Fruit fly (Drosophila melanogaster) whole organism, embryonic: ENCODE data around the gene ND-39.

Experiments
- Atf-2 ChIP-seq: fragments of 200-800 bp; sonication (Bioruptor generic); optimal IDR thresholded peaks from 2 replicates; lab custom pipeline; 2016; ENCODE audit warnings: missing biosample characterization, missing genetic modification characterization
- Atf3 ChIP-seq: fragments of 200-800 bp; sonication (Bioruptor generic); optimal IDR thresholded peaks from 3 replicates; lab custom pipeline; 2016; ENCODE audit warnings: missing biosample characterization, missing genetic modification characterization
- CG10147 ChIP-seq: fragments of 200-800 bp; sonication (Bioruptor generic); optimal IDR thresholded peaks from 2 replicates; lab custom pipeline; 2019; ENCODE audit warnings: missing biosample characterization, mild to moderate bottlenecking, missing genetic modification characterization, moderate library complexity
- CG10321 ChIP-seq: fragments of 200-800 bp; sonication (Bioruptor generic); IDR thresholded peaks from 2 replicates; pipeline ENCODE4 v1.3.6; 2022; ENCODE audit warnings: missing biosample characterization, missing genetic modification characterization
- CG10462 ChIP-seq: fragments of 200-800 bp; sonication (Bioruptor generic); optimal IDR thresholded peaks from 2 replicates; lab custom pipeline; 2016; ENCODE audit warnings: missing biosample characterization, missing genetic modification characterization
- CG11093 ChIP-seq: fragments of 200-800 bp; sonication (Bioruptor generic); IDR thresholded peaks from 3 replicates; pipeline ENCODE4 v1.3.6; 2022; ENCODE audit warnings: missing biosample characterization, missing genetic modification characterization
- CG11247 ChIP-seq: fragments of 200-800 bp; sonication (Bioruptor generic); IDR thresholded peaks from 2 replicates; pipeline ENCODE4 v1.3.6; 2022; ENCODE audit warnings: missing biosample characterization, missing genetic modification characterization
- CG11398 ChIP-seq: fragments of 200-800 bp; sonication (Bioruptor generic); optimal IDR thresholded peaks from 2 replicates; lab custom pipeline; 2016; ENCODE audit warnings: missing biosample characterization, missing genetic modification characterization
- CG12391 ChIP-seq: fragments of 200-800 bp; sonication (Bioruptor generic); optimal IDR thresholded peaks from 3 replicates; lab custom pipeline; 2018; ENCODE audit warnings: missing biosample characterization, mild to moderate bottlenecking, missing genetic modification characterization, moderate library complexity
- CG12744 ChIP-seq: fragments of 200-800 bp; sonication (Bioruptor generic); optimal IDR thresholded peaks from 2 replicates; lab custom pipeline; 2016; ENCODE audit warnings: missing biosample characterization, missing genetic modification characterization
- CG13123 ChIP-seq: fragments of 200-800 bp; sonication (Bioruptor generic); optimal IDR thresholded peaks from 2 replicates; lab custom pipeline; 2016; ENCODE audit warnings: missing biosample characterization, missing genetic modification characterization
- CG17802 ChIP-seq: fragments of 200-800 bp; sonication (Bioruptor generic); optimal IDR thresholded peaks from 2 replicates; lab custom pipeline; 2018; ENCODE audit warnings: missing biosample characterization, mild to moderate bottlenecking, missing genetic modification characterization, moderate library complexity
- CG17912 ChIP-seq: fragments of 200-800 bp; sonication (Bioruptor generic); optimal IDR thresholded peaks from 2 replicates; lab custom pipeline; 2018; ENCODE audit warnings: missing biosample characterization, mild to moderate bottlenecking, missing genetic modification characterization
- CG2875 ChIP-seq: fragments of 200-800 bp; sonication (Bioruptor generic); optimal IDR thresholded peaks from 2 replicates; lab custom pipeline; 2017; ENCODE audit warnings: missing biosample characterization, mild to moderate bottlenecking, missing genetic modification characterization, missing genetic modification reagents
- CG3163 ChIP-seq: fragments of 200-800 bp; sonication (Bioruptor generic); optimal IDR thresholded peaks from 3 replicates; lab custom pipeline; 2016; ENCODE audit warnings: missing biosample characterization, missing genetic modification characterization
- CG33557 ChIP-seq: fragments of 200-800 bp; sonication (Bioruptor generic); optimal IDR thresholded peaks from 2 replicates; lab custom pipeline; 2019; ENCODE audit warnings: missing biosample characterization, mild to moderate bottlenecking, missing genetic modification characterization, moderate library complexity
- CG42726 ChIP-seq: fragments of 200-800 bp; sonication (Bioruptor generic); IDR thresholded peaks from 2 replicates; pipeline ENCODE4 v1.3.6; 2022; ENCODE audit warnings: missing biosample characterization, missing genetic modification characterization; ENCODE audit not compliant: partially characterized antibody
- CG4328 ChIP-seq: fragments of 200-800 bp; sonication (Bioruptor generic); optimal IDR thresholded peaks from 3 replicates; lab custom pipeline; 2017; ENCODE audit warnings: missing biosample characterization, missing genetic modification reagents, missing genetic modification characterization
- CG7745 ChIP-seq: fragments of 200-800 bp; sonication (Bioruptor generic); optimal IDR thresholded peaks from 2 replicates; lab custom pipeline; 2018; ENCODE audit warnings: missing biosample characterization, mild to moderate bottlenecking, missing genetic modification characterization, moderate library complexity
- CG7928 ChIP-seq: fragments of 200-800 bp; sonication (Bioruptor generic); optimal IDR thresholded peaks from 2 replicates; lab custom pipeline; 2017; ENCODE audit warnings: missing biosample characterization, mild to moderate bottlenecking, missing genetic modification characterization
- CG9437 ChIP-seq: fragments of 200-800 bp; sonication (Bioruptor generic); optimal IDR thresholded peaks from 2 replicates; lab custom pipeline; 2018; ENCODE audit warnings: missing biosample characterization, mild to moderate bottlenecking, missing genetic modification characterization
- CG9609 ChIP-seq: fragments of 200-800 bp; sonication (Bioruptor generic); optimal IDR thresholded peaks from 3 replicates; lab custom pipeline; 2016; ENCODE audit warnings: missing biosample characterization, missing genetic modification characterization
- CG9817 ChIP-seq: fragments of 200-800 bp; sonication (Bioruptor generic); optimal IDR thresholded peaks from 2 replicates; lab custom pipeline; 2018; ENCODE audit warnings: missing biosample characterization, mild to moderate bottlenecking, missing genetic modification characterization, moderate library complexity
- CG9932 ChIP-seq: fragments of 200-800 bp; sonication (Bioruptor generic); IDR thresholded peaks from 2 replicates; pipeline ENCODE4 v1.3.6; 2022; ENCODE audit warnings: missing biosample characterization, missing genetic modification characterization
- Dbx ChIP-seq: fragments of 200-800 bp; sonication (Bioruptor generic); IDR thresholded peaks from 3 replicates; pipeline ENCODE4 v1.3.6; 2022; ENCODE audit warnings: missing biosample characterization, missing genetic modification characterization
- Dfd ChIP-seq, 2 experiments: fragments of >200 bp; optimal IDR thresholded peaks; 2 replicates each; lab custom pipeline; 2017; ENCODE audit warnings: missing biosample characterization in 2 of 2, missing genetic modification characterization in 2 of 2
- Dip2 ChIP-seq: fragments of 200-800 bp; sonication (Bioruptor generic); IDR thresholded peaks from 2 replicates; pipeline ENCODE4 v1.3.6; 2022; ENCODE audit warnings: missing biosample characterization, missing genetic modification characterization
- Dip3 ChIP-seq: fragments of 200-800 bp; sonication (Bioruptor generic); optimal IDR thresholded peaks from 3 replicates; lab custom pipeline; 2016; ENCODE audit warnings: missing biosample characterization, missing genetic modification characterization
- HLHmδ ChIP-seq: fragments of 200-800 bp; sonication (Bioruptor generic); optimal IDR thresholded peaks from 2 replicates; lab custom pipeline; 2018; ENCODE audit warnings: missing biosample characterization, mild to moderate bottlenecking, missing genetic modification characterization, moderate library complexity
- Hmr ChIP-seq: fragments of 200-800 bp; sonication (Bioruptor generic); optimal IDR thresholded peaks from 3 replicates; lab custom pipeline; 2017; ENCODE audit warnings: mild to moderate bottlenecking, missing biosample characterization, missing genetic modification reagents, missing genetic modification characterization
- Optix ChIP-seq: fragments of 200-800 bp; sonication (Bioruptor generic); IDR thresholded peaks from 3 replicates; pipeline ENCODE4 v1.3.6; 2022; ENCODE audit warnings: missing biosample characterization, missing genetic modification characterization
- Side ChIP-seq: fragments of 200-800 bp; sonication (Bioruptor generic); optimal IDR thresholded peaks from 2 replicates; lab custom pipeline; 2016; ENCODE audit warnings: missing biosample characterization, missing genetic modification characterization
- TFAM ChIP-seq: fragments of 200-800 bp; sonication (Bioruptor generic); optimal IDR thresholded peaks from 2 replicates; lab custom pipeline; 2017; ENCODE audit warnings: missing biosample characterization, missing genetic modification characterization, inconsistent platforms
- Trl ChIP-seq, 3 experiments: fragments of >200 bp in 2 of 3; fragments of 200-800 bp in 1 of 3; sonication (Bioruptor generic) in 1 of 3; optimal IDR thresholded peaks; 2 replicates in 1 of 3; 3 replicates in 2 of 3; lab custom pipeline; 2016 to 2017; ENCODE audit warnings: missing biosample characterization in 1 of 3, missing genetic modification characterization in 1 of 3
- al ChIP-seq: fragments of 200-800 bp; sonication (Bioruptor generic); IDR thresholded peaks from 2 replicates; pipeline ENCODE4 v1.3.6; 2022; ENCODE audit warnings: missing biosample characterization, missing genetic modification characterization
- ara ChIP-seq: fragments of 200-800 bp; sonication (Bioruptor generic); IDR thresholded peaks from 2 replicates; pipeline ENCODE4 v1.3.6; 2022; ENCODE audit warnings: missing biosample characterization, missing genetic modification characterization
- disco-r ChIP-seq: fragments of 200-800 bp; sonication (Bioruptor generic); optimal IDR thresholded peaks from 2 replicates; lab custom pipeline; 2016; ENCODE audit warnings: missing biosample characterization, missing genetic modification characterization
- dmrt11E ChIP-seq: fragments of 200-800 bp; sonication (Bioruptor generic); optimal IDR thresholded peaks from 3 replicates; lab custom pipeline; 2018; ENCODE audit warnings: missing biosample characterization, mild to moderate bottlenecking, missing genetic modification characterization, moderate library complexity
- exex ChIP-seq: fragments of 200-800 bp; sonication (Bioruptor generic); optimal IDR thresholded peaks from 4 replicates; lab custom pipeline; 2018; ENCODE audit warnings: missing biosample characterization, mild to moderate bottlenecking, missing genetic modification characterization, moderate library complexity
- fu2 ChIP-seq: fragments of 200-800 bp; sonication (Bioruptor generic); optimal IDR thresholded peaks from 2 replicates; lab custom pipeline; 2016; ENCODE audit warnings: missing biosample characterization, missing genetic modification characterization
- grau ChIP-seq: fragments of 200-800 bp; optimal IDR thresholded peaks from 3 replicates; lab custom pipeline; 2019; ENCODE audit warnings: missing biosample characterization, mild to moderate bottlenecking, missing genetic modification characterization, moderate library complexity
- lab ChIP-seq: fragments of 200-800 bp; sonication (Bioruptor generic); optimal IDR thresholded peaks from 3 replicates; lab custom pipeline; 2017; ENCODE audit warnings: missing biosample characterization, missing genetic modification characterization, mild to moderate bottlenecking, moderate library complexity, missing genetic modification reagents
- lola ChIP-seq, 3 experiments: fragments of >200 bp in 2 of 3; fragments of 200-800 bp in 1 of 3; sonication (Bioruptor generic) in 1 of 3; optimal IDR thresholded peaks; 2 replicates each; lab custom pipeline; 2017 to 2019; ENCODE audit warnings: missing biosample characterization in 3 of 3, missing genetic modification characterization in 3 of 3, mild to moderate bottlenecking in 1 of 3, moderate library complexity in 1 of 3
- phol ChIP-seq: fragments of 200-800 bp; sonication (Bioruptor generic); optimal IDR thresholded peaks from 3 replicates; lab custom pipeline; 2018; ENCODE audit warnings: missing biosample characterization, mild to moderate bottlenecking, missing genetic modification characterization, moderate library complexity
- sens ChIP-seq: fragments of 200-800 bp; sonication (Bioruptor generic); peaks from one replicate; lab custom pipeline; 2016; ENCODE audit warnings: missing biosample characterization, missing genetic modification characterization
- shn ChIP-seq: fragments of 200-800 bp; sonication (Bioruptor generic); optimal IDR thresholded peaks from 3 replicates; lab custom pipeline; 2016; ENCODE audit warnings: missing biosample characterization, missing genetic modification characterization
- trem ChIP-seq: fragments of 200-800 bp; optimal IDR thresholded peaks from 3 replicates; lab custom pipeline; 2019; ENCODE audit warnings: missing biosample characterization, mild to moderate bottlenecking, missing genetic modification characterization, moderate library complexity
- yki ChIP-seq: fragments of >200 bp; optimal IDR thresholded peaks from 3 replicates; lab custom pipeline; 2018
- z ChIP-seq: fragments of 200-800 bp; sonication (Bioruptor generic); IDR thresholded peaks from 3 replicates; pipeline ENCODE4 v1.3.6; 2022; ENCODE audit warnings: missing biosample characterization, missing genetic modification characterization

ND-39 gene

DNA sequence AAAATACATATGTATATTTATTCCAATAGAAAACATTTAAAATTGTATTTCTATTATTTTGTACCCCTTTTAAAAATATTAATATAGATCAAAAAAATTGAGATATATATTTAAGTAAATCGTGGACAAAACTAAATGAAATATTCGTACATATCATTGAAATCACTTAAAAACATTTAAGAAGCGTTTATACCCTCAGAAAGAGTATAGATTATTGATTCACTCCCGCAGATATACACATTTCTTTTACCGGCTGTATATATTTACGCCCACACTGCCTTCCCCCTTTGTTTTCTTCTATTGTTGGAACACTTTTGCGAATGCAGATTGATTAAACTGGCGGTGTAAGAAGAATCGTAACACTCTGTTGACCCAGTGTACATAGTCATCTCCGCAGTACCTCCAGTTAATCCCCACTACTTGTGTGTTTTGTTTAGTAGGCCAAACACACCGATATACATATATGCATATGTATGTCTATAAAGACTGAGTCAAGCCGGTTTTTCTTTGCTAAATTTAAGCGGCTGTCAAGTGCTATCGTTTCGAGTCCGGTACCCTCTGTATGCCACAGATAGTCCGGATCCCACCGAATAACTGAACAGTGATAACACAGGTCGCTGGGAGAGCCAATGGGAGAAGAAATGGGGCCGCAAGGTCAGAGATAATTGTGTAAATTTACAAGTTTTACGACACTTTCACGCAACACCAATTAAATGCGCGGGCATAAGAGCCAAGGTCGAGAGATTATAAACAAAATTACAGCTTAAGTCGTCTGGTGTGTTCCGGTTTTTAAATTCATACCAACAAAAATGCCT is 20.2 kb upstream of the ND-39 start (continued):
- TF ChIP-seq Dfd (GFP tag; optimal IDR thresholded peaks at IDR 0.05; lab: Kevin White, UChicago) (no peak), CG10462 (GFP tag; lab: Kevin White, UChicago) (peak; percentile 41), Dip2 (GFP tag; lab: Robert Waterston, UW) (no peak), Trl (optimal IDR thresholded peaks at IDR 0.05; lab: Kevin White, UChicago) (no peak), Trl (GFP tag; optimal IDR thresholded peaks at IDR 0.05; lab: Kevin White, UChicago) (peak; percentile 83), CG10321 (GFP tag; lab: Robert Waterston, UW) (0 out of 2 replicates have a peak, but pooled peaks have one; percentile 14), CG17912 (GFP tag; lab: Kevin White, UChicago) (peak; percentile 64), CG9932 (GFP tag; lab: Robert Waterston, UW) (no peak), CG10147 (no peak), HLHmδ (GFP tag; lab: Kevin White, UChicago) (peak; percentile 1), CG7928 (GFP tag; lab: Kevin White, UChicago) (no peak), ara (GFP tag; lab: Robert Waterston, UW) (peak; percentile 31; the same call in 1 of the 2 replicates), CG11093 (no peak), CG9609 (peak; percentile 46), lola (GFP tag; optimal IDR thresholded peaks at IDR 0.05; lab: Kevin White, UChicago) (peak in 1 of 3 experiments; percentile 49), Atf3 (GFP tag; lab: Kevin White, UChicago) (no peak), Atf-2 (GFP tag; lab: Kevin White, UChicago) (peak; percentile 39), CG12391 (tag; lab: Kevin White, UChicago) (peak; percentile 25), exex (tag; lab: Kevin White, UChicago) (peak; percentile 51), Optix (GFP tag; lab: Robert Waterston, UW) (no peak), CG3163 (GFP tag; lab: Kevin White, UChicago) (peak; percentile 43), fu2 (GFP tag; lab: Kevin White, UChicago) (peak; percentile 12), CG12744 (GFP tag; lab: Kevin White, UChicago) (peak; percentile 68), CG11247 (GFP tag; lab: Robert Waterston, UW) (no peak), CG42726 (GFP tag; lab: Robert Waterston, UW) (no peak), dmrt11E (peak; percentile 70), Hmr (GFP tag; lab: Kevin White, UChicago) (peak; percentile 67), CG33557 (GFP tag; lab: Kevin White, UChicago) (peak; percentile 57), shn (GFP tag; lab: Kevin White, UChicago) (peak; percentile 40), disco-r (GFP tag; lab: Kevin White, UChicago) (peak; percentile 61), CG11398 (GFP tag; lab: Kevin White, UChicago) (peak; percentile 80), sens (GFP tag; lab: Kevin White, UChicago) (peak; percentile 95), Dip3 (GFP tag; lab: Kevin White, UChicago) (no peak), CG9437 (GFP tag; lab: Kevin White, UChicago) (peak; percentile 22), grau (tag; lab: Kevin White, UChicago) (peak; percentile 54), phol (tag; lab: Kevin White, UChicago) (peak; percentile 31), yki (lab: Kevin White, UChicago) (no peak), al (GFP tag; lab: Robert Waterston, UW) (no peak), lab (GFP tag; lab: Kevin White, UChicago) (peak; percentile 43), CG9817 (tag; lab: Kevin White, UChicago) (peak; percentile 32), CG2875 (GFP tag; lab: Kevin White, UChicago) (peak; percentile 79), CG7745 (tag; lab: Kevin White, UChicago) (peak; percentile 20), z (GFP tag; lab: Robert Waterston, UW) (no peak), TFAM (GFP tag; lab: Kevin White, UChicago) (peak; percentile 54), Dbx (GFP tag; lab: Robert Waterston, UW) (peak; percentile 44; the same call in 1 of the 3 replicates), CG17802 (tag; lab: Kevin White, UChicago) (no peak), Side (GFP tag; lab: Kevin White, UChicago) (peak; percentile 61), CG4328 (peak; percentile 31), CG13123 (GFP tag; lab: Kevin White, UChicago) (peak; percentile 65), trem (peak; percentile 1)
